Worm (Caenorhabditis elegans) whole organism, young adult: ENCODE data around the gene T01B7.5.
A peak's percentile ranks its signal among the peaks of the same experiment; 100 is the strongest.

Experiments used
- B0261.1 ChIP-seq: sonication (generic microtip); optimal IDR thresholded peaks from 2 replicates; lab custom pipeline; 2016; ENCODE audit warnings: mild to moderate bottlenecking, missing genetic modification characterization, moderate library complexity, missing compliant biosample characterization
- B0336.3 ChIP-seq: fragments of 200-800 bp; sonication (Bioruptor generic); IDR thresholded peaks from 2 replicates; pipeline ENCODE4 v1.3.6; 2022; ENCODE audit warnings: missing genetic modification characterization, missing compliant biosample characterization
- C17E4.6 ChIP-seq: fragments of 200-800 bp; sonication (Bioruptor generic); IDR thresholded peaks from 2 replicates; pipeline ENCODE4 v1.3.6; 2022; ENCODE audit warnings: missing genetic modification reagents, missing genetic modification characterization, missing compliant biosample characterization
- F37B4.10 ChIP-seq: fragments of 200-800 bp; sonication (Bioruptor generic); IDR thresholded peaks from 2 replicates; pipeline ENCODE4 v1.3.6; 2022; ENCODE audit warnings: missing genetic modification characterization, missing compliant biosample characterization
- F52B5.7 ChIP-seq: sonication (generic microtip); optimal IDR thresholded peaks from 2 replicates; lab custom pipeline; 2016; ENCODE audit warnings: mild to moderate bottlenecking, missing genetic modification characterization, missing compliant biosample characterization
- K12H6.12 ChIP-seq: fragments of 200-800 bp; sonication (Bioruptor generic); optimal IDR thresholded peaks from 2 replicates; lab custom pipeline; 2018; ENCODE audit warnings: mild to moderate bottlenecking, missing genetic modification characterization, missing compliant biosample characterization
- Y53F4B.3 ChIP-seq: fragments of 200-800 bp; sonication (Bioruptor generic); IDR thresholded peaks from 2 replicates; pipeline ENCODE4 v1.3.6; 2022; ENCODE audit warnings: missing genetic modification reagents, missing genetic modification characterization, missing compliant biosample characterization
- Y95B8A.8 ChIP-seq: fragments of 200-800 bp; sonication (Bioruptor generic); IDR thresholded peaks from 2 replicates; pipeline ENCODE4 v1.3.6; 2022; ENCODE audit warnings: missing genetic modification reagents, missing genetic modification characterization, missing compliant biosample characterization
- ZK185.1 ChIP-seq: sonication (generic microtip); optimal IDR thresholded peaks from 2 replicates; lab custom pipeline; 2016; ENCODE audit warnings: mild to moderate bottlenecking, missing genetic modification characterization, missing compliant biosample characterization; ENCODE audit not compliant: poor library complexity, severe bottlenecking
- akir-1 ChIP-seq: fragments of 200-800 bp; sonication (Bioruptor generic); optimal IDR thresholded peaks from 2 replicates; lab custom pipeline; 2018; ENCODE audit warnings: mild to moderate bottlenecking, missing genetic modification characterization, moderate library complexity, missing compliant biosample characterization
- bed-2 ChIP-seq: fragments of 200-800 bp; sonication (Bioruptor generic); IDR thresholded peaks from 2 replicates; pipeline ENCODE4 v1.3.6; 2022; ENCODE audit warnings: missing genetic modification reagents, missing genetic modification characterization, missing compliant biosample characterization
- ceh-40 ChIP-seq: fragments of 200-800 bp; sonication (Bioruptor generic); IDR thresholded peaks from 2 replicates; pipeline ENCODE4 v1.3.6; 2022; ENCODE audit warnings: missing genetic modification characterization, missing compliant biosample characterization
- ceh-58 ChIP-seq: fragments of 200-800 bp; sonication (Bioruptor generic); IDR thresholded peaks from 2 replicates; pipeline ENCODE4 v1.3.6; 2022; ENCODE audit warnings: missing genetic modification characterization, missing compliant biosample characterization
- ceh-79 ChIP-seq: sonication (generic microtip); optimal IDR thresholded peaks from 2 replicates; lab custom pipeline; 2017; ENCODE audit warnings: mild to moderate bottlenecking, missing genetic modification characterization, missing compliant biosample characterization
- chd-7 ChIP-seq: sonication (generic microtip); optimal IDR thresholded peaks from 2 replicates; lab custom pipeline; 2016; ENCODE audit warnings: mild to moderate bottlenecking, missing genetic modification characterization, moderate library complexity, missing compliant biosample characterization
- die-1 ChIP-seq: sonication (generic microtip); optimal IDR thresholded peaks from 2 replicates; lab custom pipeline; 2016; ENCODE audit warnings: missing genotype, mild to moderate bottlenecking, missing genetic modification characterization, missing compliant biosample characterization
- dpff-1 ChIP-seq: sonication (generic microtip); optimal IDR thresholded peaks from 2 replicates; lab custom pipeline; 2017; ENCODE audit warnings: mild to moderate bottlenecking, missing genetic modification characterization, missing compliant biosample characterization
- dpl-1 ChIP-seq: fragments of 150-350 bp; optimal IDR thresholded peaks from 2 replicates; lab custom pipeline; 2014; ENCODE audit warnings: missing biosample characterization, missing genetic modification reagents, missing genetic modification characterization
- efl-1 ChIP-seq: fragments of 150-350 bp; optimal IDR thresholded peaks from 2 replicates; lab custom pipeline; 2014; ENCODE audit warnings: missing biosample characterization, missing genetic modification reagents, missing genetic modification characterization
- egl-18 ChIP-seq: fragments of 200-800 bp; sonication (Bioruptor generic); IDR thresholded peaks from 2 replicates; pipeline ENCODE4 v1.3.6; 2022; ENCODE audit warnings: missing genetic modification reagents, missing genetic modification characterization, missing compliant biosample characterization
- hlh-12 ChIP-seq: sonication (generic microtip); optimal IDR thresholded peaks from 2 replicates; lab custom pipeline; 2016; ENCODE audit warnings: missing genetic modification characterization, missing compliant biosample characterization
- hmg-1.2 ChIP-seq: fragments of 200-800 bp; sonication (Bioruptor generic); IDR thresholded peaks from 2 replicates; pipeline ENCODE4 v1.3.6; 2022; ENCODE audit warnings: missing genetic modification reagents, missing genetic modification characterization, missing compliant biosample characterization
- hsf-1 ChIP-seq: fragments of 200-800 bp; sonication (Bioruptor generic); IDR thresholded peaks from 2 replicates; pipeline ENCODE4 v1.3.6; 2022; ENCODE audit warnings: missing genetic modification reagents, missing genetic modification characterization, missing compliant biosample characterization
- let-526 ChIP-seq: fragments of 200-800 bp; sonication (Bioruptor generic); IDR thresholded peaks from 2 replicates; pipeline ENCODE4 v1.3.6; 2022; ENCODE audit warnings: missing genetic modification reagents, missing genetic modification characterization, missing compliant biosample characterization
- lin-35 ChIP-seq, 3 experiments: fragments of 150-350 bp in 2 of 3; sonication (generic microtip) in 1 of 3; optimal IDR thresholded peaks; 2 replicates each; lab custom pipeline; 2014 to 2018; ENCODE audit warnings: missing biosample characterization in 3 of 3, missing genetic modification characterization in 3 of 3, missing genetic modification reagents in 3 of 3
- lin-54 ChIP-seq: fragments of 200-800 bp; sonication (Bioruptor generic); optimal IDR thresholded peaks from 2 replicates; lab custom pipeline; 2018; ENCODE audit warnings: mild to moderate bottlenecking, missing genetic modification characterization, missing compliant biosample characterization
- lsy-27 ChIP-seq: sonication (generic microtip); optimal IDR thresholded peaks from 2 replicates; lab custom pipeline; 2017; ENCODE audit warnings: missing genetic modification characterization, mild to moderate bottlenecking, missing compliant biosample characterization, antibody characterized with exemption, missing genotype, borderline replicate concordance; ENCODE audit not compliant: insufficient read depth
- mxl-1 ChIP-seq: sonication (generic microtip); optimal IDR thresholded peaks from 2 replicates; lab custom pipeline; 2016; ENCODE audit warnings: missing genetic modification characterization, missing compliant biosample characterization
- nhr-120 ChIP-seq: fragments of 200-800 bp; sonication (Bioruptor generic); IDR thresholded peaks from 2 replicates; pipeline ENCODE4 v1.3.6; 2022; ENCODE audit warnings: missing genetic modification characterization, missing compliant biosample characterization
- pbrm-1 ChIP-seq: fragments of 200-800 bp; sonication (Bioruptor generic); IDR thresholded peaks from 2 replicates; pipeline ENCODE4 v1.3.6; 2022; ENCODE audit warnings: missing genetic modification reagents, missing genetic modification characterization, missing compliant biosample characterization
- rcor-1 ChIP-seq: fragments of 200-800 bp; sonication (Bioruptor generic); IDR thresholded peaks from 2 replicates; pipeline ENCODE4 v1.3.6; 2022; ENCODE audit warnings: missing genetic modification reagents, missing genetic modification characterization, missing compliant biosample characterization
- snpc-4 ChIP-seq, 5 experiments: fragments of 150-350 bp in 1 of 5; sonication (generic microtip) in 4 of 5; optimal IDR thresholded peaks; 2 replicates each; lab custom pipeline; 2014 to 2018; ENCODE audit warnings: missing genetic modification characterization in 5 of 5, missing biosample characterization in 3 of 5, antibody characterized with exemption in 2 of 5, mild to moderate bottlenecking in 2 of 5, missing compliant biosample characterization in 2 of 5, missing genotype in 2 of 5, moderate library complexity in 2 of 5, missing genetic modification reagents in 1 of 5
- somi-1 ChIP-seq: fragments of 200-800 bp; sonication (Bioruptor generic); optimal IDR thresholded peaks from 2 replicates; lab custom pipeline; 2018; ENCODE audit warnings: mild to moderate bottlenecking, missing genetic modification characterization, missing compliant biosample characterization
- ztf-18 ChIP-seq: sonication (generic microtip); optimal IDR thresholded peaks from 2 replicates; lab custom pipeline; 2016; ENCODE audit warnings: missing genotype, mild to moderate bottlenecking, missing genetic modification characterization, missing compliant biosample characterization
- ztf-26 ChIP-seq: sonication (generic microtip); optimal IDR thresholded peaks from 2 replicates; lab custom pipeline; 2017; ENCODE audit warnings: missing genetic modification characterization, missing compliant biosample characterization
- ztf-28 ChIP-seq: fragments of 200-800 bp; sonication (Bioruptor generic); IDR thresholded peaks from 2 replicates; pipeline ENCODE4 v1.3.6; 2022; ENCODE audit warnings: missing genetic modification reagents, missing genetic modification characterization, missing compliant biosample characterization

The T01B7.5 gene

ce11 chrII:8744555-8745448 is 28.2 kb downstream of the T01B7.5 start (continued):
- TF ChIP-seq ceh-40, result 0 out of 2 replicates have a peak, but pooled peaks have one; percentile 6
- peak; percentile 1 for TF ChIP-seq ZK185.1
- TF ChIP-seq die-1 (tag; lab: Kevin White, UChicago), result no peak
- TF ChIP-seq F37B4.10 (GFP tag; lab: Robert Waterston, UW), result no peak
- TF ChIP-seq ztf-18, result no peak
- no peak for TF ChIP-seq F52B5.7 (tag; lab: Kevin White, UChicago)
- no peak for TF ChIP-seq snpc-4 (GFP tag; optimal IDR thresholded peaks at IDR 0.05; lab: Kevin White, UChicago)
- TF ChIP-seq snpc-4 (tag; optimal IDR thresholded peaks at IDR 0.05; lab: Kevin White, UChicago), result peak in 1 of 4 experiments; percentile 41
- no peak for TF ChIP-seq chd-7 (tag; lab: Kevin White, UChicago)
- peak in 1 of 3 experiments; percentile 15 for TF ChIP-seq lin-35 (GFP tag; optimal IDR thresholded peaks at IDR 0.05; lab: Kevin White, UChicago)
- no peak for TF ChIP-seq Y53F4B.3 (GFP tag; lab: Robert Waterston, UW)
- no peak for TF ChIP-seq hsf-1 (GFP tag; lab: Robert Waterston, UW)
- no peak for TF ChIP-seq akir-1 (GFP tag; lab: Kevin White, UChicago)
- peak; percentile 44 for TF ChIP-seq K12H6.12 (tag; lab: Kevin White, UChicago)
- no peak for TF ChIP-seq egl-18 (GFP tag; lab: Robert Waterston, UW)
- no peak for TF ChIP-seq hlh-12 (tag; lab: Kevin White, UChicago)
- TF ChIP-seq rcor-1 (GFP tag; lab: Robert Waterston, UW), result peak; percentile 34; the same call in 1 of the 2 replicates
- no peak for TF ChIP-seq B0261.1 (tag; lab: Kevin White, UChicago)
- TF ChIP-seq ztf-26, result peak; percentile 37
- no peak for TF ChIP-seq ztf-28 (GFP tag; lab: Robert Waterston, UW)
- TF ChIP-seq C17E4.6 (GFP tag; lab: Robert Waterston, UW), result no peak
- peak; percentile 60 for TF ChIP-seq let-526 (GFP tag; lab: Robert Waterston, UW)
- peak; percentile 44 for TF ChIP-seq ceh-79 (tag; lab: Kevin White, UChicago)
- TF ChIP-seq lsy-27 (tag; lab: Kevin White, UChicago), result no peak
- TF ChIP-seq nhr-120 (GFP tag; lab: Robert Waterston, UW), result no peak
- peak; percentile 5; the same call in 1 of the 2 replicates for TF ChIP-seq hmg-1.2
- peak; percentile 56 for TF ChIP-seq Y95B8A.8 (GFP tag; lab: Robert Waterston, UW)
- TF ChIP-seq dpl-1 (GFP tag; lab: Kevin White, UChicago), result no peak
- no peak for TF ChIP-seq mxl-1 (tag; lab: Kevin White, UChicago)
- TF ChIP-seq bed-2 (GFP tag; lab: Robert Waterston, UW), result no peak
- TF ChIP-seq pbrm-1, result 0 out of 2 replicates have a peak, but pooled peaks have one; percentile 34
- peak; percentile 36; the same call in 1 of the 2 replicates for TF ChIP-seq B0336.3 (GFP tag; lab: Robert Waterston, UW)
- no peak for TF ChIP-seq efl-1 (GFP tag; lab: Kevin White, UChicago)
- TF ChIP-seq ceh-58 (GFP tag; lab: Robert Waterston, UW), result 0 out of 2 replicates have a peak, but pooled peaks have one; percentile 25
- TF ChIP-seq dpff-1, result no peak
- no peak for TF ChIP-seq lin-54
- TF ChIP-seq somi-1 (GFP tag; lab: Kevin White, UChicago), result no peak
